Fruit fly (Drosophila melanogaster) whole organism, embryonic: ENCODE measurements around the gene Tasp1.
A peak's percentile ranks its signal among the peaks of the same experiment; 100 is the strongest.

Source experiments
- Ada2b ChIP-seq: fragments of 200-800 bp; sonication (Bioruptor generic); IDR thresholded peaks from 2 replicates; pipeline ENCODE4 v1.3.6; 2022; ENCODE audit warnings: missing biosample characterization, missing genetic modification characterization
- BtbVII ChIP-seq: fragments of 200-800 bp; sonication (Bioruptor generic); optimal IDR thresholded peaks from 3 replicates; lab custom pipeline; 2017; ENCODE audit warnings: missing biosample characterization, mild to moderate bottlenecking, missing genetic modification characterization
- CG10654 ChIP-seq: fragments of 200-800 bp; sonication (Bioruptor generic); optimal IDR thresholded peaks from 2 replicates; lab custom pipeline; 2016; ENCODE audit warnings: missing biosample characterization, missing genetic modification characterization
- CG11456 ChIP-seq: fragments of 200-800 bp; sonication (Bioruptor generic); IDR thresholded peaks from 3 replicates; pipeline ENCODE4 v1.3.6; 2022; ENCODE audit warnings: missing biosample characterization, missing genetic modification characterization
- CG1233 ChIP-seq: fragments of 200-800 bp; sonication (Bioruptor generic); optimal IDR thresholded peaks from 4 replicates; lab custom pipeline; 2018; ENCODE audit warnings: missing biosample characterization, mild to moderate bottlenecking, missing genetic modification characterization
- CG14014 ChIP-seq: fragments of 200-800 bp; sonication (Bioruptor generic); IDR thresholded peaks from 2 replicates; pipeline ENCODE4 v1.3.6; 2022; ENCODE audit warnings: missing biosample characterization, missing genetic modification characterization
- CG14710 ChIP-seq: fragments of 200-800 bp; sonication (Bioruptor generic); optimal IDR thresholded peaks from 3 replicates; lab custom pipeline; 2019; ENCODE audit warnings: missing biosample characterization, mild to moderate bottlenecking, missing genetic modification characterization, moderate library complexity
- CG1529 ChIP-seq: fragments of 200-800 bp; sonication (Bioruptor generic); optimal IDR thresholded peaks from 3 replicates; lab custom pipeline; 2018; ENCODE audit warnings: missing biosample characterization, missing genetic modification characterization
- CG1602 ChIP-seq: fragments of 200-800 bp; sonication (Bioruptor generic); optimal IDR thresholded peaks from 3 replicates; lab custom pipeline; 2016; ENCODE audit warnings: missing biosample characterization, missing genetic modification characterization
- CG17361 ChIP-seq: fragments of 200-800 bp; sonication (Bioruptor generic); IDR thresholded peaks from 3 replicates; pipeline ENCODE4 v1.3.6; 2022; ENCODE audit warnings: missing biosample characterization, missing genetic modification characterization
- CG18599 ChIP-seq: fragments of 200-800 bp; sonication (Bioruptor generic); optimal IDR thresholded peaks from 3 replicates; lab custom pipeline; 2017; ENCODE audit warnings: missing biosample characterization, missing genetic modification characterization, mild to moderate bottlenecking, moderate library complexity, missing genetic modification reagents
- CG2199 ChIP-seq: fragments of 200-800 bp; sonication (Bioruptor generic); IDR thresholded peaks from 3 replicates; pipeline ENCODE4 v1.3.6; 2022; ENCODE audit warnings: missing biosample characterization, missing genetic modification characterization
- CG2202 ChIP-seq: fragments of 200-800 bp; sonication (Bioruptor generic); optimal IDR thresholded peaks from 2 replicates; lab custom pipeline; 2018; ENCODE audit warnings: missing biosample characterization, mild to moderate bottlenecking, missing genetic modification characterization
- CG30431 ChIP-seq: fragments of 200-800 bp; sonication (Bioruptor generic); optimal IDR thresholded peaks from 2 replicates; lab custom pipeline; 2017; ENCODE audit warnings: missing biosample characterization, missing genetic modification characterization
- CG34376 ChIP-seq: fragments of 200-800 bp; sonication (Bioruptor generic); optimal IDR thresholded peaks from 2 replicates; lab custom pipeline; 2018; ENCODE audit warnings: missing biosample characterization, mild to moderate bottlenecking, missing genetic modification characterization
- CG4404 ChIP-seq: fragments of 200-800 bp; sonication (Bioruptor generic); IDR thresholded peaks from 2 replicates; pipeline ENCODE4 v1.3.6; 2022; ENCODE audit warnings: missing biosample characterization, missing genetic modification characterization
- CG4730 ChIP-seq: fragments of 200-800 bp; sonication (Bioruptor generic); IDR thresholded peaks from 2 replicates; pipeline ENCODE4 v1.3.6; 2022; ENCODE audit warnings: missing biosample characterization, missing genetic modification characterization
- CG5180 ChIP-seq: fragments of 200-800 bp; sonication (Bioruptor generic); optimal IDR thresholded peaks from 3 replicates; lab custom pipeline; 2017; ENCODE audit warnings: missing biosample characterization, missing genetic modification characterization, mild to moderate bottlenecking, moderate library complexity, missing genetic modification reagents
- CG6689 ChIP-seq: fragments of 200-800 bp; sonication (Bioruptor generic); IDR thresholded peaks from 2 replicates; pipeline ENCODE4 v1.3.6; 2022; ENCODE audit warnings: missing biosample characterization, missing genetic modification characterization
- CG6791 ChIP-seq: fragments of 200-800 bp; sonication (Bioruptor generic); IDR thresholded peaks from 3 replicates; pipeline ENCODE4 v1.3.6; 2022; ENCODE audit warnings: missing biosample characterization, missing genetic modification characterization; ENCODE audit not compliant: partially characterized antibody
- CG9437 ChIP-seq: fragments of 200-800 bp; sonication (Bioruptor generic); optimal IDR thresholded peaks from 2 replicates; lab custom pipeline; 2018; ENCODE audit warnings: missing biosample characterization, mild to moderate bottlenecking, missing genetic modification characterization
- Camta ChIP-seq: fragments of 200-800 bp; sonication (Bioruptor generic); optimal IDR thresholded peaks from 2 replicates; lab custom pipeline; 2016; ENCODE audit warnings: missing biosample characterization, missing genetic modification characterization
- CkIIα-i1 ChIP-seq: fragments of 200-800 bp; sonication (Bioruptor generic); IDR thresholded peaks from 2 replicates; pipeline ENCODE4 v1.3.6; 2022; ENCODE audit warnings: missing biosample characterization, missing genetic modification characterization
- Dip2 ChIP-seq: fragments of 200-800 bp; sonication (Bioruptor generic); IDR thresholded peaks from 2 replicates; pipeline ENCODE4 v1.3.6; 2022; ENCODE audit warnings: missing biosample characterization, missing genetic modification characterization
- Dll ChIP-seq: fragments of 200-800 bp; sonication (Bioruptor generic); IDR thresholded peaks from 4 replicates; pipeline ENCODE4 v1.3.6; 2022; ENCODE audit warnings: missing biosample characterization, missing genetic modification characterization; ENCODE audit not compliant: partially characterized antibody
- Gsc ChIP-seq: fragments of 200-800 bp; sonication (Bioruptor generic); IDR thresholded peaks from 2 replicates; pipeline ENCODE4 v1.3.6; 2022; ENCODE audit warnings: missing biosample characterization, missing genetic modification characterization
- Gug ChIP-seq: fragments of 200-800 bp; sonication (Bioruptor generic); IDR thresholded peaks from 4 replicates; pipeline ENCODE4 v1.3.6; 2022; ENCODE audit warnings: missing biosample characterization, missing genetic modification characterization
- H2.0 ChIP-seq: fragments of 200-800 bp; sonication (Bioruptor generic); IDR thresholded peaks from 2 replicates; pipeline ENCODE4 v1.3.6; 2022; ENCODE audit warnings: missing biosample characterization, missing genetic modification characterization
- HHEX ChIP-seq: fragments of 200-800 bp; sonication (Bioruptor generic); optimal IDR thresholded peaks from 3 replicates; lab custom pipeline; 2017; ENCODE audit warnings: missing biosample characterization, mild to moderate bottlenecking, missing genetic modification characterization, missing genetic modification reagents
- MTF-1 ChIP-seq: fragments of 200-800 bp; sonication (Bioruptor generic); optimal IDR thresholded peaks from 2 replicates; lab custom pipeline; 2018; ENCODE audit warnings: missing biosample characterization, mild to moderate bottlenecking, missing genetic modification characterization, borderline replicate concordance
- Meics ChIP-seq: fragments of 200-800 bp; sonication (Bioruptor generic); optimal IDR thresholded peaks from 2 replicates; lab custom pipeline; 2017; ENCODE audit warnings: missing biosample characterization, mild to moderate bottlenecking, missing genetic modification characterization
- Nf-YC ChIP-seq: fragments of 200-800 bp; optimal IDR thresholded peaks from 3 replicates; lab custom pipeline; 2019; ENCODE audit warnings: missing biosample characterization, mild to moderate bottlenecking, missing genetic modification characterization, moderate library complexity
- Ptx1 ChIP-seq: fragments of 200-800 bp; sonication (Bioruptor generic); IDR thresholded peaks from 2 replicates; pipeline ENCODE4 v1.3.6; 2022; ENCODE audit warnings: missing biosample characterization, missing genetic modification characterization
- ac ChIP-seq: fragments of 200-800 bp; sonication (Bioruptor generic); optimal IDR thresholded peaks from 3 replicates; lab custom pipeline; 2017; ENCODE audit warnings: missing biosample characterization, mild to moderate bottlenecking, missing genetic modification characterization
- az2 ChIP-seq: fragments of 200-800 bp; sonication (Bioruptor generic); optimal IDR thresholded peaks from 3 replicates; lab custom pipeline; 2016; ENCODE audit warnings: missing biosample characterization, missing genetic modification characterization
- bbx ChIP-seq: fragments of 200-800 bp; sonication (Bioruptor generic); IDR thresholded peaks from 2 replicates; pipeline ENCODE4 v1.3.6; 2022; ENCODE audit warnings: missing biosample characterization, missing genetic modification characterization; ENCODE audit not compliant: partially characterized antibody
- br ChIP-seq: fragments of >200 bp; optimal IDR thresholded peaks from 2 replicates; lab custom pipeline; 2017
- cg ChIP-seq: fragments of 200-800 bp; sonication (Bioruptor generic); optimal IDR thresholded peaks from 3 replicates; lab custom pipeline; 2019; ENCODE audit warnings: missing biosample characterization, mild to moderate bottlenecking, missing genetic modification characterization, moderate library complexity
- dimm ChIP-seq: fragments of 200-800 bp; sonication (Bioruptor generic); IDR thresholded peaks from 2 replicates; pipeline ENCODE4 v1.3.6; 2022; ENCODE audit warnings: missing biosample characterization, missing genetic modification characterization
- fd96Cb ChIP-seq: fragments of 200-800 bp; sonication (Bioruptor generic); optimal IDR thresholded peaks from 2 replicates; lab custom pipeline; 2018; ENCODE audit warnings: missing biosample characterization, mild to moderate bottlenecking, missing genetic modification characterization, moderate library complexity
- gce ChIP-seq: fragments of 200-800 bp; sonication (Bioruptor generic); IDR thresholded peaks from 3 replicates; pipeline ENCODE4 v1.3.6; 2022; ENCODE audit warnings: missing biosample characterization, missing genetic modification characterization
- gsb-n ChIP-seq: fragments of 200-800 bp; sonication (Bioruptor generic); optimal IDR thresholded peaks from 3 replicates; lab custom pipeline; 2018; ENCODE audit warnings: missing biosample characterization, mild to moderate bottlenecking, missing genetic modification characterization
- lab ChIP-seq: fragments of 200-800 bp; sonication (Bioruptor generic); optimal IDR thresholded peaks from 3 replicates; lab custom pipeline; 2017; ENCODE audit warnings: missing biosample characterization, missing genetic modification characterization, mild to moderate bottlenecking, moderate library complexity, missing genetic modification reagents
- nmo ChIP-seq: fragments of 200-800 bp; sonication (Bioruptor generic); optimal IDR thresholded peaks from 2 replicates; lab custom pipeline; 2018; ENCODE audit warnings: missing biosample characterization, mild to moderate bottlenecking, missing genetic modification characterization, moderate library complexity
- rib ChIP-seq: fragments of 200-800 bp; sonication (Bioruptor generic); IDR thresholded peaks from 2 replicates; pipeline ENCODE4 v1.3.6; 2022; ENCODE audit warnings: missing biosample characterization, missing genetic modification characterization
- salm ChIP-seq: fragments of 200-800 bp; sonication (Bioruptor generic); optimal IDR thresholded peaks from 2 replicates; lab custom pipeline; 2018; ENCODE audit warnings: missing biosample characterization, mild to moderate bottlenecking, missing genetic modification characterization
- scrt ChIP-seq: fragments of 200-800 bp; sonication (Bioruptor generic); optimal IDR thresholded peaks from 2 replicates; lab custom pipeline; 2018; ENCODE audit warnings: missing biosample characterization, mild to moderate bottlenecking, missing genetic modification characterization, moderate library complexity
- stc ChIP-seq: fragments of 200-800 bp; sonication (Bioruptor generic); IDR thresholded peaks from 2 replicates; pipeline ENCODE4 v1.3.6; 2022; ENCODE audit warnings: missing biosample characterization, missing genetic modification characterization
- wor ChIP-seq: fragments of 200-800 bp; sonication (Bioruptor generic); IDR thresholded peaks from 2 replicates; pipeline ENCODE4 v1.3.6; 2022; ENCODE audit warnings: missing biosample characterization, missing genetic modification characterization

Gene Tasp1

dm6 chr3L:16043045-16043781 is 44.1 kb downstream of the Tasp1 start (continued):
- no peak for TF ChIP-seq CkIIα-i1 (GFP tag; lab: Robert Waterston, UW)
- TF ChIP-seq Dip2 = no peak
- TF ChIP-seq Camta (GFP tag; lab: Kevin White, UChicago) = no peak
- peak; percentile 51; the same call in 1 of the 2 replicates for TF ChIP-seq Ptx1 (GFP tag; lab: Robert Waterston, UW)
- no peak for TF ChIP-seq Gsc (GFP tag; lab: Robert Waterston, UW)
- TF ChIP-seq fd96Cb (tag; lab: Kevin White, UChicago) = peak; percentile 68
- no peak for TF ChIP-seq MTF-1 (GFP tag; lab: Kevin White, UChicago)
- 0 out of 3 replicates have a peak, but pooled peaks have one; percentile 43 for TF ChIP-seq CG11456 (GFP tag; lab: Robert Waterston, UW)
- peak; percentile 66 for TF ChIP-seq BtbVII (GFP tag; lab: Kevin White, UChicago)
- TF ChIP-seq Meics = peak; percentile 56
- TF ChIP-seq CG1233 (GFP tag; lab: Kevin White, UChicago) = peak; percentile 24
- TF ChIP-seq CG4404 = peak; percentile 39; the same call in 1 of the 2 replicates
- TF ChIP-seq scrt (GFP tag; lab: Kevin White, UChicago) = no peak
- peak; percentile 13 for TF ChIP-seq CG10654 (GFP tag; lab: Kevin White, UChicago)
- TF ChIP-seq br = no peak
- peak; percentile 66 for TF ChIP-seq CG14710 (tag; lab: Kevin White, UChicago)
- no peak for TF ChIP-seq CG34376 (GFP tag; lab: Kevin White, UChicago)
- TF ChIP-seq CG17361 = peak; percentile 76; the same call in 2 of the 3 replicates
- peak; percentile 30 for TF ChIP-seq CG1529 (GFP tag; lab: Kevin White, UChicago)
- peak; percentile 72 for TF ChIP-seq cg (GFP tag; lab: Kevin White, UChicago)
- TF ChIP-seq bbx (GFP tag; lab: Robert Waterston, UW) = no peak
- TF ChIP-seq az2 (GFP tag; lab: Kevin White, UChicago) = no peak
- 0 out of 2 replicates have a peak, but pooled peaks have one; percentile 35 for TF ChIP-seq wor
- peak; percentile 15; the same call in 1 of the 2 replicates for TF ChIP-seq CG14014
- no peak for TF ChIP-seq Ada2b (GFP tag; lab: Robert Waterston, UW)
- peak; percentile 8; the same call in 1 of the 3 replicates for TF ChIP-seq CG2199 (GFP tag; lab: Robert Waterston, UW)
- TF ChIP-seq salm (tag; lab: Kevin White, UChicago) = peak; percentile 21
- TF ChIP-seq Gug = no peak
- peak; percentile 9 for TF ChIP-seq CG9437
- peak; percentile 6 for TF ChIP-seq CG1602 (GFP tag; lab: Kevin White, UChicago)
- peak; percentile 55 for TF ChIP-seq gsb-n (tag; lab: Kevin White, UChicago)
- TF ChIP-seq CG2202 = peak; percentile 36
- peak; percentile 74 for TF ChIP-seq CG6689
- no peak for TF ChIP-seq H2.0 (GFP tag; lab: Robert Waterston, UW)
- peak; percentile 49 for TF ChIP-seq HHEX (GFP tag; lab: Kevin White, UChicago)
- TF ChIP-seq rib (GFP tag; lab: Robert Waterston, UW) = peak; percentile 24; the same call in 1 of the 2 replicates
- TF ChIP-seq gce = no peak
- TF ChIP-seq CG6791 (GFP tag; lab: Robert Waterston, UW) = peak; percentile 50; the same call in 1 of the 3 replicates
- 0 out of 2 replicates have a peak, but pooled peaks have one; percentile 33 for TF ChIP-seq stc
- TF ChIP-seq lab (GFP tag; lab: Kevin White, UChicago) = peak; percentile 50
- TF ChIP-seq nmo (GFP tag; lab: Kevin White, UChicago) = peak; percentile 61
- peak; percentile 15 for TF ChIP-seq ac
- TF ChIP-seq CG30431 (GFP tag; lab: Kevin White, UChicago) = peak; percentile 27
- peak; percentile 10 for TF ChIP-seq CG5180 (GFP tag; lab: Kevin White, UChicago)
- peak; percentile 3 for TF ChIP-seq CG18599
- 0 out of 2 replicates have a peak, but pooled peaks have one; percentile 33 for TF ChIP-seq CG4730 (GFP tag; lab: Robert Waterston, UW)
- TF ChIP-seq Dll (GFP tag; lab: Robert Waterston, UW) = no peak
- peak; percentile 34 for TF ChIP-seq Nf-YC
- no peak for TF ChIP-seq dimm (GFP tag; lab: Robert Waterston, UW)
